Fruit fly (Drosophila melanogaster) whole organism, embryonic: ENCODE measurements around the gene CG1440.

Source experiments
- Blimp-1 ChIP-seq: fragments of 200-800 bp; sonication (Bioruptor generic); optimal IDR thresholded peaks from 3 replicates; lab custom pipeline; 2018; ENCODE audit warnings: missing biosample characterization, missing genetic modification characterization, mild to moderate bottlenecking, moderate library complexity, missing genetic modification reagents
- CG10267 ChIP-seq: fragments of 200-800 bp; sonication (Bioruptor generic); optimal IDR thresholded peaks from 2 replicates; lab custom pipeline; 2018; ENCODE audit warnings: missing biosample characterization, mild to moderate bottlenecking, missing genetic modification characterization, moderate library complexity
- CG11085 ChIP-seq: fragments of 200-800 bp; sonication (Bioruptor generic); IDR thresholded peaks from 2 replicates; pipeline ENCODE4 v1.3.6; 2022; ENCODE audit warnings: missing biosample characterization, missing genetic modification characterization
- CG11723 ChIP-seq: fragments of 200-800 bp; sonication (Bioruptor generic); optimal IDR thresholded peaks from 2 replicates; lab custom pipeline; 2017; ENCODE audit warnings: missing biosample characterization, mild to moderate bottlenecking, missing genetic modification characterization
- CG12659 ChIP-seq: fragments of 200-800 bp; sonication (Bioruptor generic); optimal IDR thresholded peaks from 3 replicates; lab custom pipeline; 2017; ENCODE audit warnings: mild to moderate bottlenecking, missing biosample characterization, missing genetic modification reagents, missing genetic modification characterization
- CG13775 ChIP-seq: fragments of 200-800 bp; sonication (Bioruptor generic); optimal IDR thresholded peaks from 3 replicates; lab custom pipeline; 2017; ENCODE audit warnings: missing biosample characterization, mild to moderate bottlenecking, missing genetic modification characterization
- CG15073 ChIP-seq: fragments of 200-800 bp; sonication (Bioruptor generic); optimal IDR thresholded peaks from 2 replicates; lab custom pipeline; 2016; ENCODE audit warnings: missing biosample characterization, missing genetic modification characterization
- CG17361 ChIP-seq: fragments of 200-800 bp; sonication (Bioruptor generic); IDR thresholded peaks from 3 replicates; pipeline ENCODE4 v1.3.6; 2022; ENCODE audit warnings: missing biosample characterization, missing genetic modification characterization
- CG17802 ChIP-seq: fragments of 200-800 bp; sonication (Bioruptor generic); optimal IDR thresholded peaks from 2 replicates; lab custom pipeline; 2018; ENCODE audit warnings: missing biosample characterization, mild to moderate bottlenecking, missing genetic modification characterization, moderate library complexity
- CG18599 ChIP-seq: fragments of 200-800 bp; sonication (Bioruptor generic); optimal IDR thresholded peaks from 3 replicates; lab custom pipeline; 2017; ENCODE audit warnings: missing biosample characterization, missing genetic modification characterization, mild to moderate bottlenecking, moderate library complexity, missing genetic modification reagents
- CG2120 ChIP-seq: fragments of 200-800 bp; sonication (Bioruptor generic); optimal IDR thresholded peaks from 3 replicates; lab custom pipeline; 2016; ENCODE audit warnings: missing biosample characterization, missing genetic modification characterization
- CG2678 ChIP-seq: fragments of 200-800 bp; sonication (Bioruptor generic); optimal IDR thresholded peaks from 3 replicates; lab custom pipeline; 2019; ENCODE audit warnings: missing biosample characterization, mild to moderate bottlenecking, missing genetic modification characterization, moderate library complexity
- CG2889 ChIP-seq: fragments of 200-800 bp; sonication (Bioruptor generic); IDR thresholded peaks from 3 replicates; pipeline ENCODE4 v1.3.6; 2022; ENCODE audit warnings: missing biosample characterization, missing genetic modification characterization
- CG30020 ChIP-seq: fragments of 200-800 bp; optimal IDR thresholded peaks from 2 replicates; lab custom pipeline; 2019; ENCODE audit warnings: missing biosample characterization, mild to moderate bottlenecking, missing genetic modification characterization, moderate library complexity
- CG31441 ChIP-seq: fragments of 200-800 bp; sonication (Bioruptor generic); IDR thresholded peaks from 2 replicates; pipeline ENCODE4 v1.3.6; 2022; ENCODE audit warnings: missing biosample characterization, missing genetic modification characterization
- CG32532 ChIP-seq: fragments of 200-800 bp; sonication (Bioruptor generic); IDR thresholded peaks from 2 replicates; pipeline ENCODE4 v1.3.6; 2022; ENCODE audit warnings: missing biosample characterization, missing genetic modification characterization
- CG33213 ChIP-seq: fragments of 200-800 bp; sonication (Bioruptor generic); optimal IDR thresholded peaks from 3 replicates; lab custom pipeline; 2016; ENCODE audit warnings: missing biosample characterization, missing genetic modification characterization
- CG4360 ChIP-seq: fragments of 200-800 bp; sonication (Bioruptor generic); IDR thresholded peaks from 2 replicates; pipeline ENCODE4 v1.3.6; 2022; ENCODE audit warnings: missing biosample characterization, missing genetic modification characterization
- CG4707 ChIP-seq: fragments of 200-800 bp; sonication (Bioruptor generic); optimal IDR thresholded peaks from 2 replicates; lab custom pipeline; 2018; ENCODE audit warnings: missing biosample characterization, mild to moderate bottlenecking, missing genetic modification characterization, moderate library complexity
- CG5953 ChIP-seq: fragments of 200-800 bp; sonication (Bioruptor generic); IDR thresholded peaks from 2 replicates; pipeline ENCODE4 v1.3.6; 2022; ENCODE audit warnings: missing biosample characterization, missing genetic modification characterization
- CG7839 ChIP-seq: fragments of 200-800 bp; sonication (Bioruptor generic); optimal IDR thresholded peaks from 3 replicates; lab custom pipeline; 2018; ENCODE audit warnings: missing biosample characterization, mild to moderate bottlenecking, missing genetic modification characterization, moderate library complexity
- CG8089 ChIP-seq: fragments of 200-800 bp; sonication (Bioruptor generic); optimal IDR thresholded peaks from 3 replicates; lab custom pipeline; 2016; ENCODE audit warnings: missing biosample characterization, missing genetic modification characterization
- CG8478 ChIP-seq: fragments of >200 bp; optimal IDR thresholded peaks from 2 replicates; lab custom pipeline; 2018
- CG8765 ChIP-seq: fragments of 200-800 bp; sonication (Bioruptor generic); IDR thresholded peaks from 2 replicates; pipeline ENCODE4 v1.3.6; 2022; ENCODE audit warnings: missing biosample characterization, missing genetic modification characterization
- CG9797 ChIP-seq: fragments of 200-800 bp; sonication (Bioruptor generic); optimal IDR thresholded peaks from 3 replicates; lab custom pipeline; 2018; ENCODE audit warnings: missing biosample characterization, mild to moderate bottlenecking, missing genetic modification characterization
- CG9876 ChIP-seq: fragments of 200-800 bp; sonication (Bioruptor generic); optimal IDR thresholded peaks from 2 replicates; lab custom pipeline; 2016; ENCODE audit warnings: missing biosample characterization, missing genetic modification characterization
- CHES-1-like ChIP-seq: fragments of 200-800 bp; sonication (Bioruptor generic); optimal IDR thresholded peaks from 2 replicates; lab custom pipeline; 2016; ENCODE audit warnings: missing biosample characterization, missing genetic modification characterization
- CrebB ChIP-seq: fragments of 200-800 bp; sonication (Bioruptor generic); optimal IDR thresholded peaks from 3 replicates; lab custom pipeline; 2018; ENCODE audit warnings: missing biosample characterization, mild to moderate bottlenecking, missing genetic modification characterization
- Dbx ChIP-seq: fragments of 200-800 bp; sonication (Bioruptor generic); IDR thresholded peaks from 3 replicates; pipeline ENCODE4 v1.3.6; 2022; ENCODE audit warnings: missing biosample characterization, missing genetic modification characterization
- ERR ChIP-seq: fragments of 200-800 bp; sonication (Bioruptor generic); optimal IDR thresholded peaks from 2 replicates; lab custom pipeline; 2016; ENCODE audit warnings: missing biosample characterization, missing genetic modification characterization
- Ets97D ChIP-seq: fragments of 200-800 bp; sonication (Bioruptor generic); optimal IDR thresholded peaks from 3 replicates; lab custom pipeline; 2016; ENCODE audit warnings: missing biosample characterization, missing genetic modification characterization
- H15 ChIP-seq: fragments of 200-800 bp; sonication (Bioruptor generic); IDR thresholded peaks from 3 replicates; pipeline ENCODE4 v1.3.6; 2022; ENCODE audit warnings: missing biosample characterization, missing genetic modification characterization
- Ravus ChIP-seq: fragments of 200-800 bp; sonication (Bioruptor generic); IDR thresholded peaks from 2 replicates; pipeline ENCODE4 v1.3.6; 2022; ENCODE audit warnings: missing biosample characterization, missing genetic modification characterization
- Rx ChIP-seq: fragments of 200-800 bp; sonication (Bioruptor generic); IDR thresholded peaks from 2 replicates; pipeline ENCODE4 v1.3.6; 2022; ENCODE audit warnings: missing biosample characterization, missing genetic modification characterization
- bab2 ChIP-seq: fragments of 200-800 bp; sonication (Bioruptor generic); optimal IDR thresholded peaks from 2 replicates; lab custom pipeline; 2016; ENCODE audit warnings: missing biosample characterization, missing genetic modification characterization
- br ChIP-seq: fragments of >200 bp; optimal IDR thresholded peaks from 2 replicates; lab custom pipeline; 2017
- cad ChIP-seq: fragments of >200 bp; optimal IDR thresholded peaks from 2 replicates; lab custom pipeline; 2017; ENCODE audit warnings: missing biosample characterization, missing genetic modification characterization
- disco-r ChIP-seq: fragments of 200-800 bp; sonication (Bioruptor generic); optimal IDR thresholded peaks from 2 replicates; lab custom pipeline; 2016; ENCODE audit warnings: missing biosample characterization, missing genetic modification characterization
- gem ChIP-seq: fragments of 200-800 bp; sonication (Bioruptor generic); optimal IDR thresholded peaks from 2 replicates; lab custom pipeline; 2019; ENCODE audit warnings: missing biosample characterization, mild to moderate bottlenecking, missing genetic modification characterization, moderate library complexity
- ind ChIP-seq: fragments of 200-800 bp; sonication (Bioruptor generic); optimal IDR thresholded peaks from 3 replicates; lab custom pipeline; 2016; ENCODE audit warnings: missing biosample characterization, missing genetic modification characterization
- kay ChIP-seq: fragments of 200-800 bp; sonication (Bioruptor generic); optimal IDR thresholded peaks from 2 replicates; lab custom pipeline; 2016; ENCODE audit warnings: missing biosample characterization, missing genetic modification characterization
- ken ChIP-seq: fragments of 200-800 bp; sonication (Bioruptor generic); IDR thresholded peaks from 3 replicates; pipeline ENCODE4 v1.3.6; 2022; ENCODE audit warnings: missing biosample characterization, missing genetic modification characterization
- lab ChIP-seq: fragments of 200-800 bp; sonication (Bioruptor generic); optimal IDR thresholded peaks from 3 replicates; lab custom pipeline; 2017; ENCODE audit warnings: missing biosample characterization, missing genetic modification characterization, mild to moderate bottlenecking, moderate library complexity, missing genetic modification reagents
- nau ChIP-seq: fragments of 200-800 bp; sonication (Bioruptor generic); optimal IDR thresholded peaks from 3 replicates; lab custom pipeline; 2017; ENCODE audit warnings: missing biosample characterization, mild to moderate bottlenecking, missing genetic modification characterization, missing genetic modification reagents
- nmo ChIP-seq: fragments of 200-800 bp; sonication (Bioruptor generic); optimal IDR thresholded peaks from 2 replicates; lab custom pipeline; 2018; ENCODE audit warnings: missing biosample characterization, mild to moderate bottlenecking, missing genetic modification characterization, moderate library complexity
- p53 ChIP-seq: fragments of 200-800 bp; sonication (Bioruptor generic); optimal IDR thresholded peaks from 2 replicates; lab custom pipeline; 2016; ENCODE audit warnings: missing biosample characterization, missing genetic modification characterization
- run ChIP-seq: fragments of 200-800 bp; sonication (Bioruptor generic); optimal IDR thresholded peaks from 3 replicates; lab custom pipeline; 2018; ENCODE audit warnings: missing biosample characterization, mild to moderate bottlenecking, missing genetic modification characterization
- sens ChIP-seq: fragments of 200-800 bp; sonication (Bioruptor generic); peaks from one replicate; lab custom pipeline; 2016; ENCODE audit warnings: missing biosample characterization, missing genetic modification characterization
- sens-2 ChIP-seq: fragments of 200-800 bp; sonication (Bioruptor generic); IDR thresholded peaks from 2 replicates; pipeline ENCODE4 v1.3.6; 2022; ENCODE audit warnings: missing biosample characterization, missing genetic modification characterization
- sim ChIP-seq: fragments of 200-800 bp; sonication (Bioruptor generic); IDR thresholded peaks from 2 replicates; pipeline ENCODE4 v1.3.6; 2022; ENCODE audit warnings: missing biosample characterization, missing genetic modification characterization
- sna ChIP-seq: fragments of 200-800 bp; sonication (Bioruptor generic); IDR thresholded peaks from 2 replicates; pipeline ENCODE4 v1.3.6; 2022; ENCODE audit warnings: missing biosample characterization, missing genetic modification characterization; ENCODE audit not compliant: partially characterized antibody
- ttk ChIP-seq: fragments of 200-800 bp; sonication (Bioruptor generic); IDR thresholded peaks from 2 replicates; pipeline ENCODE4 v2.1.2; 2022; ENCODE audit warnings: missing biosample characterization, missing genetic modification characterization
- zfh2 ChIP-seq: fragments of 200-800 bp; sonication (Bioruptor generic); optimal IDR thresholded peaks from 2 replicates; lab custom pipeline; 2016; ENCODE audit warnings: missing biosample characterization, missing genetic modification characterization

Gene CG1440

DNA sequence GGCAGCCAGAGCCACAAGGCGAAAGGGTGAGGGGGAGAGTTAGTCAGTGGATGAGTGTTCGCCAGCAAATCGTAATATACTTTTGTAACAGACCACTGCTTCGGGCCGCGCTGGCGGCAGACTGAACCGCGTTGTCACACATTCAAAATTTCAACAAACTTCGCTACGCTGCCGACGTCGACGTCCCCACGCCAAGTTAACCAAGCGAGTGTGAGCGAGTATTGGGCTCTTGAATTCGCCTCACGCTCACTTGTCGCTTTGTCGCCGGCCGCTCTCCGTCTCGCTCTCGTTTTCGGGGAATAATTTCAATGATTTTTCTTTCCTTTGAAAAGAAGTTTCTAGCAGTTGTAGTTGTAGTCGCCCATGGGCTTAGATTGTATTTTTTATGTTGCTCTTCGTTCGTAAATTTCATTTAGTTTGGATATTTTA lies 25.3 kb upstream of the CG1440 start, which contains the start of gene lawc (continued):
- TF ChIP-seq CG30020 (tag; lab: Kevin White, UChicago) (no peak), CG12659 (GFP tag; lab: Kevin White, UChicago) (peak; percentile 37), lab (GFP tag; lab: Kevin White, UChicago) (peak; percentile 87), CG4360 (GFP tag; lab: Robert Waterston, UW) (no peak), CG15073 (no peak), Ets97D (GFP tag; lab: Kevin White, UChicago) (no peak), br (lab: Kevin White, UChicago) (no peak), CG2120 (peak; percentile 5), CG4707 (GFP tag; lab: Kevin White, UChicago) (no peak), CG2889 (GFP tag; lab: Robert Waterston, UW) (0 out of 3 replicates have a peak, but pooled peaks have one; percentile 19), CG10267 (tag; lab: Kevin White, UChicago) (no peak), Blimp-1 (GFP tag; lab: Kevin White, UChicago) (no peak), CG8765 (GFP tag; lab: Robert Waterston, UW) (peak; percentile 98), CG17361 (GFP tag; lab: Robert Waterston, UW) (no peak), CG32532 (GFP tag; lab: Robert Waterston, UW) (peak; percentile 60), ttk (no peak), disco-r (GFP tag; lab: Kevin White, UChicago) (no peak), CG7839 (tag; lab: Kevin White, UChicago) (peak; percentile 11), sna (no peak), CG17802 (tag; lab: Kevin White, UChicago) (no peak), ERR (GFP tag; lab: Kevin White, UChicago) (no peak), CG11723 (GFP tag; lab: Kevin White, UChicago) (peak; percentile 25), CG2678 (tag; lab: Kevin White, UChicago) (peak; percentile 21), CG8089 (GFP tag; lab: Kevin White, UChicago) (no peak), ken (GFP tag; lab: Robert Waterston, UW) (no peak), CG5953 (GFP tag; lab: Robert Waterston, UW) (no peak), zfh2 (GFP tag; lab: Kevin White, UChicago) (no peak), bab2 (GFP tag; lab: Kevin White, UChicago) (no peak), gem (tag; lab: Kevin White, UChicago) (no peak), CrebB (tag; lab: Kevin White, UChicago) (peak; percentile 81), Dbx (peak; percentile 84; the same call in 2 of the 3 replicates), CG9876 (GFP tag; lab: Kevin White, UChicago) (no peak), sens-2 (GFP tag; lab: Robert Waterston, UW) (no peak), CG33213 (no peak), CG13775 (GFP tag; lab: Kevin White, UChicago) (peak; percentile 31), Rx (no peak), H15 (GFP tag; lab: Robert Waterston, UW) (no peak), CG18599 (GFP tag; lab: Kevin White, UChicago) (peak; percentile 84), cad (GFP tag; lab: Kevin White, UChicago) (no peak), CG11085 (peak; percentile 43; the same call in 1 of the 2 replicates), CG8478 (lab: Kevin White, UChicago) (no peak), Ravus (GFP tag; lab: Robert Waterston, UW) (no peak), ind (no peak), sens (GFP tag; lab: Kevin White, UChicago) (peak; percentile 53), p53 (no peak), CHES-1-like (GFP tag; lab: Kevin White, UChicago) (peak; percentile 20), CG31441 (no peak), nau (GFP tag; lab: Kevin White, UChicago) (peak; percentile 47), CG9797 (GFP tag; lab: Kevin White, UChicago) (peak; percentile 8), sim (GFP tag; lab: Robert Waterston, UW) (peak; percentile 67; the same call in 1 of the 2 replicates), nmo (GFP tag; lab: Kevin White, UChicago) (no peak), kay (GFP tag; lab: Kevin White, UChicago) (peak; percentile 24), run (tag; lab: Kevin White, UChicago) (no peak)
